Worm (Caenorhabditis elegans): ENCODE results near the gene K07B1.4.

Gene K07B1.4

ce11 chrV:9356345-9356744 lies 27.6 kb downstream of the K07B1.4 start, which contains the start of gene ttr-49:
Gene ttr-49, minus strand, starts transcription at chrV:9356515.
- TF ChIP-seq bed-3 (GFP tag; optimal IDR thresholded peaks at IDR 0.05) (no peak), unc-39 (tag; optimal IDR thresholded peaks at IDR 0.05) (no peak), lin-13 (tag; optimal IDR thresholded peaks at IDR 0.05) (no peak)

- TF ChIP-seq ham-2 (GFP tag; optimal IDR thresholded peaks at IDR 0.05) (no peak), cnd-1 (tag; optimal IDR thresholded peaks at IDR 0.05) (no peak), elt-3 (tag; optimal IDR thresholded peaks at IDR 0.05) (no peak), ceh-43 (GFP tag; optimal IDR thresholded peaks at IDR 0.05) (no peak), unc-120 (tag; optimal IDR thresholded peaks at IDR 0.05; ENCODE audit: poor library complexity, severe bottlenecking) (no peak), ceh-83 (GFP tag; optimal IDR thresholded peaks at IDR 0.05) (no peak), mab-5 (tag; optimal IDR thresholded peaks at IDR 0.05) (no peak), ztf-11 (tag; optimal IDR thresholded peaks at IDR 0.05) (no peak), hlh-1 (tag; optimal IDR thresholded peaks at IDR 0.05) (no peak), unc-39 (tag; optimal IDR thresholded peaks at IDR 0.05) (no peak), pha-4 (tag; optimal IDR thresholded peaks at IDR 0.05) (no peak), lin-32 (GFP tag; optimal IDR thresholded peaks at IDR 0.05) (no peak)
Observed at ce11 chrV:9359674-9360073, 30.9 kb downstream of the K07B1.4 start, which contains the start of gene gpa-3. Gene gpa-3, minus strand, starts transcription at chrV:9359774.

- TF ChIP-seq zip-8 (tag; optimal IDR thresholded peaks at IDR 0.05), result no peak
- TF ChIP-seq ces-1 (GFP tag; optimal IDR thresholded peaks at IDR 0.05), result no peak
- TF ChIP-seq elt-3 (tag; optimal IDR thresholded peaks at IDR 0.05), result no peak
- no peak for TF ChIP-seq tbx-8 (GFP tag; optimal IDR thresholded peaks at IDR 0.05)
- no peak for TF ChIP-seq lin-32 (GFP tag; optimal IDR thresholded peaks at IDR 0.05)
- no peak for TF ChIP-seq mep-1 (tag; optimal IDR thresholded peaks at IDR 0.05)
- no peak for TF ChIP-seq unc-120 (tag; optimal IDR thresholded peaks at IDR 0.05; ENCODE audit: poor library complexity, severe bottlenecking)
- no peak for TF ChIP-seq nhr-12 (tag; optimal IDR thresholded peaks at IDR 0.05)
- TF ChIP-seq ceh-43 (GFP tag; optimal IDR thresholded peaks at IDR 0.05), result no peak
- TF ChIP-seq elt-1 (tag; optimal IDR thresholded peaks at IDR 0.05; ENCODE audit: borderline replicate concordance, insufficient read depth), result no peak
- no peak for TF ChIP-seq pha-4 (tag; optimal IDR thresholded peaks at IDR 0.05)
- TF ChIP-seq unc-39 (tag; optimal IDR thresholded peaks at IDR 0.05), result no peak
Observed at ce11 chrV:9370986-9371385, 42.2 kb downstream of the K07B1.4 start, which contains the start of gene E02C12.6. Gene E02C12.6, minus strand, starts transcription at chrV:9371086.

ce11 chrV:9373473-9373872 lies 44.7 kb downstream of the K07B1.4 start, which contains the start of gene E02C12.8:
Gene E02C12.8, minus strand, starts transcription at chrV:9373613.
- TF ChIP-seq mep-1 (tag; optimal IDR thresholded peaks at IDR 0.05), result no peak
- TF ChIP-seq sem-2 (GFP tag; optimal IDR thresholded peaks at IDR 0.05), result no peak
- TF ChIP-seq pha-4 (tag; optimal IDR thresholded peaks at IDR 0.05), result no peak
- TF ChIP-seq drap-1 (GFP tag; optimal IDR thresholded peaks at IDR 0.05), result no peak
- TF ChIP-seq M03D4.4 (tag; optimal IDR thresholded peaks at IDR 0.05), result no peak
- TF ChIP-seq lin-13 (tag; optimal IDR thresholded peaks at IDR 0.05), result no peak
- no peak for TF ChIP-seq nhr-12 (tag; optimal IDR thresholded peaks at IDR 0.05)
- no peak for TF ChIP-seq blmp-1 (tag; optimal IDR thresholded peaks at IDR 0.05)
- TF ChIP-seq cnd-1 (tag; optimal IDR thresholded peaks at IDR 0.05), result no peak
- no peak for TF ChIP-seq ham-2 (GFP tag; optimal IDR thresholded peaks at IDR 0.05)
- TF ChIP-seq zip-8 (tag; optimal IDR thresholded peaks at IDR 0.05), result no peak

- no peak for TF ChIP-seq ceh-43 (GFP tag; optimal IDR thresholded peaks at IDR 0.05)
- TF ChIP-seq drap-1 (GFP tag; optimal IDR thresholded peaks at IDR 0.05), result no peak
- no peak for TF ChIP-seq sptf-1 (tag; optimal IDR thresholded peaks at IDR 0.05)
- TF ChIP-seq M03D4.4 (tag; optimal IDR thresholded peaks at IDR 0.05), result no peak
- TF ChIP-seq nhr-2 (tag; optimal IDR thresholded peaks at IDR 0.05), result no peak
- TF ChIP-seq mab-5 (tag; optimal IDR thresholded peaks at IDR 0.05), result no peak
- TF ChIP-seq lsy-2 (tag; optimal IDR thresholded peaks at IDR 0.05), result no peak
- TF ChIP-seq tbx-8 (GFP tag; optimal IDR thresholded peaks at IDR 0.05), result no peak
- TF ChIP-seq ceh-39 (tag; optimal IDR thresholded peaks at IDR 0.05), result no peak
- TF ChIP-seq nhr-12 (tag; optimal IDR thresholded peaks at IDR 0.05), result no peak
- no peak for TF ChIP-seq ces-1 (GFP tag; optimal IDR thresholded peaks at IDR 0.05)
- no peak for TF ChIP-seq bed-3 (GFP tag; optimal IDR thresholded peaks at IDR 0.05)
Observed at ce11 chrV:9375378-9375777, 46.6 kb downstream of the K07B1.4 start, which contains the start of gene E02C12.9. Gene E02C12.9, minus strand, starts transcription at chrV:9375478.

ce11 chrV:9376417-9376816 lies 47.6 kb downstream of the K07B1.4 start, which contains the start of gene E02C12.19:
Gene E02C12.19, minus strand, starts transcription at chrV:9376517.
- TF ChIP-seq ham-2 (GFP tag; optimal IDR thresholded peaks at IDR 0.05), result no peak
- no peak for TF ChIP-seq ceh-43 (GFP tag; optimal IDR thresholded peaks at IDR 0.05)
- TF ChIP-seq hlh-1 (tag; optimal IDR thresholded peaks at IDR 0.05), result no peak
- TF ChIP-seq drap-1 (GFP tag; optimal IDR thresholded peaks at IDR 0.05), result no peak
- TF ChIP-seq tbx-8 (GFP tag; optimal IDR thresholded peaks at IDR 0.05), result no peak
- TF ChIP-seq nhr-2 (tag; optimal IDR thresholded peaks at IDR 0.05), result no peak
- no peak for TF ChIP-seq cnd-1 (tag; optimal IDR thresholded peaks at IDR 0.05)
- no peak for TF ChIP-seq mls-2 (tag; optimal IDR thresholded peaks at IDR 0.05)
